Worm (Caenorhabditis elegans) whole organism, late embryonic: ENCODE measurements around the gene flp-6.

ENCODE experiments used
- F13H6.1 ChIP-seq: sonication (generic microtip); optimal IDR thresholded peaks from 2 replicates; lab custom pipeline; 2016; ENCODE audit warnings: missing genetic modification characterization, missing compliant biosample characterization
- K09A11.1 ChIP-seq: sonication (generic microtip); optimal IDR thresholded peaks from 2 replicates; lab custom pipeline; 2017; ENCODE audit warnings: antibody characterized with exemption, mild to moderate bottlenecking, missing genetic modification characterization, missing compliant biosample characterization; ENCODE audit not compliant: insufficient read depth
- ahr-1 ChIP-seq: sonication (generic microtip); optimal IDR thresholded peaks from 2 replicates; lab custom pipeline; 2016; ENCODE audit warnings: missing genetic modification characterization, missing compliant biosample characterization
- ama-1 ChIP-seq: fragments of 150-350 bp; optimal IDR thresholded peaks from 2 replicates; lab custom pipeline; 2014
- ceh-22 ChIP-seq: sonication (generic microtip); optimal IDR thresholded peaks from 2 replicates; lab custom pipeline; 2017; ENCODE audit warnings: missing biosample characterization, missing genetic modification characterization
- dve-1 ChIP-seq: sonication (generic microtip); optimal IDR thresholded peaks from 2 replicates; lab custom pipeline; 2017; ENCODE audit warnings: antibody characterized with exemption, mild to moderate bottlenecking, missing genetic modification characterization, missing compliant biosample characterization
- ets-4 ChIP-seq: sonication (generic microtip); optimal IDR thresholded peaks from 2 replicates; lab custom pipeline; 2016; ENCODE audit warnings: missing genetic modification characterization, missing compliant biosample characterization
- pha-2 ChIP-seq: sonication (generic microtip); optimal IDR thresholded peaks from 2 replicates; lab custom pipeline; 2017; ENCODE audit warnings: mild to moderate bottlenecking, missing genetic modification characterization, missing compliant biosample characterization
- pha-4 ChIP-seq: fragments of 150-350 bp; optimal IDR thresholded peaks from 2 replicates; lab custom pipeline; 2018; ENCODE audit warnings: missing biosample characterization, missing genetic modification reagents, missing genetic modification characterization
- sdc-2 ChIP-seq: sonication (generic microtip); optimal IDR thresholded peaks from 2 replicates; lab custom pipeline; 2016; ENCODE audit warnings: missing genotype, missing genetic modification characterization, missing compliant biosample characterization
- sox-2 ChIP-seq: fragments of 200-800 bp; sonication (Bioruptor generic); IDR thresholded peaks from 2 replicates; pipeline ENCODE4 v1.3.6; 2022; ENCODE audit warnings: missing genetic modification reagents, missing genetic modification characterization, missing compliant biosample characterization
- ttx-3 ChIP-seq: sonication (generic microtip); optimal IDR thresholded peaks from 2 replicates; lab custom pipeline; 2016; ENCODE audit warnings: missing genetic modification reagents, missing genetic modification characterization, missing compliant biosample characterization
- unc-55 ChIP-seq: sonication (generic microtip); optimal IDR thresholded peaks from 2 replicates; lab custom pipeline; 2017; ENCODE audit warnings: missing biosample characterization, missing genetic modification reagents, missing genetic modification characterization

DNA sequence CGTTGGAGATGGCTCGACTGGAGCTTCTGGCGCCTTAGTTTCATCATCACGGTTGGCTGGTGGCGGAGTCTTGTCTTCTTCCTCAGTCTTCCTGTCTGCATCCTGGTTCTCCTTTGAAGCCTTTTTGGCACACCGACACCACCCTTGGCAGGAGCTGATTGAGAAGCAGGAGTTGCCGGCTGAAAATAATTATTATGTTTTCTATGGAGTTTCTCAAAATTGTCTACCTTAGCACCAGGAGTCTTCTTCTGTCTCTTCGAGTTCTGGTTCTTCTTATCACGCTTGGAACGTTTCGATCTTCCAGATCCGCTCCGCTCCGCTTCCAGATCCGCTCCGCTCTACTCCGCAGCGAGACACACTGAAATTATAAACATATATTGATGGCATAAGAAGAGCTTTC, 8.8 kb downstream of the flp-6 start, which contains the start of gene K06A4.6:
- no peak for TF ChIP-seq K09A11.1 (tag; lab: Kevin White, UChicago)
- TF ChIP-seq ets-4 (tag; lab: Kevin White, UChicago), result no peak
- no peak for TF ChIP-seq sdc-2 (tag; lab: Kevin White, UChicago)
- TF ChIP-seq pha-4 (tag; lab: Kevin White, UChicago), result no peak
- TF ChIP-seq ama-1 (lab: Kevin White, UChicago), result no peak
- TF ChIP-seq unc-55 (GFP tag; lab: Kevin White, UChicago), result no peak
- TF ChIP-seq dve-1 (tag; lab: Kevin White, UChicago), result no peak
- TF ChIP-seq pha-2 (tag; lab: Kevin White, UChicago), result no peak
- no peak for TF ChIP-seq ceh-22 (tag; lab: Kevin White, UChicago)
- no peak for TF ChIP-seq F13H6.1
- TF ChIP-seq sox-2 (GFP tag; lab: Robert Waterston, UW), result no peak
- no peak for TF ChIP-seq ahr-1 (tag; lab: Kevin White, UChicago)
- TF ChIP-seq ttx-3 (tag; lab: Kevin White, UChicago), result no peak
